Worm (Caenorhabditis elegans): ENCODE measurements around the gene C07H6.2.

- TF ChIP-seq pha-4 (tag; optimal IDR thresholded peaks at IDR 0.05) = no peak
- TF ChIP-seq B0035.1 (tag; optimal IDR thresholded peaks at IDR 0.05) = no peak
- TF ChIP-seq nhr-80 (tag; optimal IDR thresholded peaks at IDR 0.05) = no peak
These were observed 36.0 kb upstream of the C07H6.2 start for ce11 chrIII:7484765-7485164.
